Worm (Caenorhabditis elegans): Measurements from ENCODE around the gene Y50D4A.10.

- TF ChIP-seq ztf-23 (GFP tag; IDR thresholded peaks at IDR 0.05) = no peak
- TF ChIP-seq ztf-29 (GFP tag; IDR thresholded peaks at IDR 0.05) = no peak
- TF ChIP-seq flt-1 (GFP tag; IDR thresholded peaks at IDR 0.05) = no peak
- TF ChIP-seq cog-1 (tag; optimal IDR thresholded peaks at IDR 0.05) = no peak
- TF ChIP-seq med-1 (GFP tag; optimal IDR thresholded peaks at IDR 0.05; ENCODE audit: insufficient read depth) = no peak
- TF ChIP-seq ref-1 (GFP tag; conservative IDR thresholded peaks at IDR 0.05) = no peak
- no peak for TF ChIP-seq T22C8.4 (GFP tag; IDR thresholded peaks at IDR 0.05)
Observed at ce11 chrV:1260042-1260441, 39.7 kb upstream of the Y50D4A.10 start, which contains the start of gene C39F7.1.

All from whole organism, midembryonic.